Fruit fly (Drosophila melanogaster): ENCODE measurements around the gene hdm.

hdm gene

dm6 chrX:7901153-7902038, 18.5 kb downstream of the hdm start, which contains the start of the genes RpS6 and bys (continued):
- TF ChIP-seq CG11723 (GFP tag; optimal IDR thresholded peaks at IDR 0.05) (peak; percentile 13), gfzf (GFP tag; optimal IDR thresholded peaks at IDR 0.05) (no peak), CG1603 (tag; optimal IDR thresholded peaks at IDR 0.05) (peak; percentile 61), Awh (GFP tag; IDR thresholded peaks at IDR 0.05) (peak; percentile 43; the same call in 1 of the 2 replicates), cad (GFP tag; optimal IDR thresholded peaks at IDR 0.05) (no peak), HLH3B (GFP tag; IDR thresholded peaks at IDR 0.05) (peak; percentile 36; the same call in 1 of the 2 replicates), CrebB (tag; optimal IDR thresholded peaks at IDR 0.05) (peak; percentile 46), Lpt (GFP tag; optimal IDR thresholded peaks at IDR 0.05) (no peak), CG18011 (GFP tag; optimal IDR thresholded peaks at IDR 0.05) (no peak), cas (GFP tag; IDR thresholded peaks at IDR 0.05) (no peak), schlank (tag; optimal IDR thresholded peaks at IDR 0.05) (peak; percentile 64), CG17802 (tag; optimal IDR thresholded peaks at IDR 0.05) (peak; percentile 34), B-H1 (GFP tag; IDR thresholded peaks at IDR 0.05) (peak; percentile 14; the same call in 1 of the 3 replicates), CG4820 (GFP tag; optimal IDR thresholded peaks at IDR 0.05) (peak; percentile 8), HLH4C (GFP tag; IDR thresholded peaks at IDR 0.05; ENCODE audit: partially characterized antibody) (peak; percentile 73), CG2129 (GFP tag; IDR thresholded peaks at IDR 0.05; ENCODE audit: partially characterized antibody) (peak; percentile 74), lola (GFP tag; optimal IDR thresholded peaks at IDR 0.05) (peak in 1 of 3 experiments; percentile 61), Dbx (GFP tag; IDR thresholded peaks at IDR 0.05) (peak; percentile 25; the same call in 1 of the 3 replicates), CG33213 (GFP tag; optimal IDR thresholded peaks at IDR 0.05) (peak; percentile 26), bbx (GFP tag; IDR thresholded peaks at IDR 0.05; ENCODE audit: partially characterized antibody) (peak; percentile 91), CG14014 (GFP tag; IDR thresholded peaks at IDR 0.05) (peak; percentile 42; the same call in 1 of the 2 replicates), ttk (GFP tag; IDR thresholded peaks at IDR 0.05) (peak; percentile 51; the same call in 1 of the 2 replicates), pita (GFP tag; optimal IDR thresholded peaks at IDR 0.05) (no peak), B-H2 (GFP tag; optimal IDR thresholded peaks at IDR 0.05) (peak; percentile 40), sob (GFP tag; IDR thresholded peaks at IDR 0.05) (peak; percentile 73), CG10366 (GFP tag; IDR thresholded peaks at IDR 0.05) (peak; percentile 53), insv (GFP tag; optimal IDR thresholded peaks at IDR 0.05) (no peak), CG30403 (GFP tag; optimal IDR thresholded peaks at IDR 0.05) (peak; percentile 68), phol (tag; optimal IDR thresholded peaks at IDR 0.05) (peak; percentile 34), CG2678 (tag; optimal IDR thresholded peaks at IDR 0.05) (peak; percentile 35), toy (GFP tag; IDR thresholded peaks at IDR 0.05) (no peak), usp (GFP tag; optimal IDR thresholded peaks at IDR 0.05) (no peak), org-1 (GFP tag; optimal IDR thresholded peaks at IDR 0.05) (no peak), Atf6 (GFP tag; IDR thresholded peaks at IDR 0.05) (no peak), mam (GFP tag; optimal IDR thresholded peaks at IDR 0.05) (peak; percentile 31), Hmx (GFP tag; optimal IDR thresholded peaks at IDR 0.05) (no peak), CG1024 (GFP tag; IDR thresholded peaks at IDR 0.05) (no peak), CG7928 (GFP tag; optimal IDR thresholded peaks at IDR 0.05) (peak; percentile 82), CG1233 (GFP tag; optimal IDR thresholded peaks at IDR 0.05) (peak; percentile 42), CG13624 (GFP tag; optimal IDR thresholded peaks at IDR 0.05) (peak; percentile 32), CG9797 (GFP tag; optimal IDR thresholded peaks at IDR 0.05) (no peak), Rfx (GFP tag; IDR thresholded peaks at IDR 0.05) (peak; percentile 79), luna (GFP tag; optimal IDR thresholded peaks at IDR 0.05) (no peak), Sry-β (GFP tag; optimal IDR thresholded peaks at IDR 0.05) (peak; percentile 16), sisA (GFP tag; IDR thresholded peaks at IDR 0.05) (0 out of 2 replicates have a peak, but pooled peaks have one; percentile 20), CG14860 (GFP tag; IDR thresholded peaks at IDR 0.05; ENCODE audit: partially characterized antibody) (peak; percentile 77), Taf1 (GFP tag; IDR thresholded peaks at IDR 0.05) (no peak; the same call in 1 of the 2 replicates), odd (GFP tag; optimal IDR thresholded peaks at IDR 0.05) (peak; percentile 51)
